Worm (Caenorhabditis elegans) whole organism, L2 larva: Measurements from ENCODE around the gene ZC374.2.
A peak's percentile ranks its signal among the peaks of the same experiment; 100 is the strongest.

Source experiments
- F13H6.1 ChIP-seq: sonication (generic microtip); optimal IDR thresholded peaks from 2 replicates; lab custom pipeline; 2016; ENCODE audit warnings: missing genetic modification characterization, missing compliant biosample characterization
- R02D3.7 ChIP-seq: fragments of 150-350 bp; optimal IDR thresholded peaks from 2 replicates; lab custom pipeline; 2014; ENCODE audit warnings: missing biosample characterization, missing genetic modification characterization
- Y55F3AM.14 ChIP-seq: fragments of 200-800 bp; sonication (Bioruptor generic); optimal IDR thresholded peaks from 2 replicates; lab custom pipeline; 2018; ENCODE audit warnings: mild to moderate bottlenecking, missing genetic modification characterization, missing compliant biosample characterization
- aly-2 ChIP-seq: fragments of 150-350 bp; optimal IDR thresholded peaks from 2 replicates; lab custom pipeline; 2014; ENCODE audit warnings: missing biosample characterization, missing genetic modification characterization
- elt-3 ChIP-seq: sonication (generic microtip); optimal IDR thresholded peaks from 2 replicates; lab custom pipeline; 2017; ENCODE audit warnings: missing biosample characterization, missing genetic modification characterization
- lin-13 ChIP-seq: fragments of 150-350 bp; optimal IDR thresholded peaks from 2 replicates; lab custom pipeline; 2014; ENCODE audit warnings: missing biosample characterization, missing genetic modification reagents, missing genetic modification characterization
- lin-39 ChIP-seq: fragments of 150-350 bp; optimal IDR thresholded peaks from 2 replicates; lab custom pipeline; 2014; ENCODE audit warnings: missing biosample characterization, missing genetic modification reagents, missing genetic modification characterization
- mdl-1 ChIP-seq, 2 experiments: fragments of 150-350 bp in 1 of 2; sonication (generic microtip) in 1 of 2; optimal IDR thresholded peaks; 2 replicates each; lab custom pipeline; 2017; ENCODE audit warnings: missing biosample characterization in 2 of 2, missing genetic modification characterization in 2 of 2
- nhr-237 ChIP-seq: fragments of 150-350 bp; optimal IDR thresholded peaks from 2 replicates; lab custom pipeline; 2014; ENCODE audit warnings: missing biosample characterization, missing genetic modification characterization
- zag-1 ChIP-seq: fragments of 150-350 bp; optimal IDR thresholded peaks from 2 replicates; lab custom pipeline; 2014; ENCODE audit warnings: missing biosample characterization, missing genetic modification characterization

DNA sequence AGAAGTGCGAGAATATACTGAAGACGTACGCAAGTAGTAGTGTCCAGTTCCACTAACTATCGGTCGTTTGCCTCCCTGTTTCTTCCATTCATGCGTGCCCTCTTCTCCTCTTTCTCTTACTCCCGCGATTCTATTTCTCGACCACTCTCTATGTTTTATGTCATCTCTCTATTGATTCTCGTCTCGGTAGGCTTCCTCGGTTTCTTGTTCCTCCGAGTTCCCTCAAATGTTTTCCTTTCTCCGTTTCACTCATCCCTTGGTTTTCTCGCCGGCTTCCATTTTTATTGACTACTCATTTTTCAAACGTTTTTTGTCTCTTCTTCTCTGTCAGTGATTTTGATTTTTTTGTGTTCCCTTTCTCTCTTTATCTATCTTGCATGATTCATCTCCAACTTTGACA is 20.9 kb downstream of the ZC374.2 start:
- TF ChIP-seq zag-1 (tag; lab: Kevin White, UChicago) (peak; percentile 63), aly-2 (tag; lab: Kevin White, UChicago) (no peak), elt-3 (tag; lab: Kevin White, UChicago) (no peak), lin-39 (tag; lab: Kevin White, UChicago) (no peak), Y55F3AM.14 (GFP tag; lab: Kevin White, UChicago) (no peak), nhr-237 (tag; lab: Kevin White, UChicago) (no peak), lin-13 (GFP tag; lab: Kevin White, UChicago) (peak; percentile 13), F13H6.1 (tag; lab: Kevin White, UChicago) (peak; percentile 69), mdl-1 (tag; optimal IDR thresholded peaks at IDR 0.05; lab: Kevin White, UChicago) (peak in 1 of 2 experiments; percentile 1), R02D3.7 (no peak)
